Fruit fly (Drosophila melanogaster) Kc167 (cell line): ENCODE data around the gene CG8750.

Experiments
- Myc ChIP-seq: fragments of >200 bp; optimal IDR thresholded peaks from 2 replicates; lab custom pipeline; 2017; ENCODE audit warnings: missing external identifiers
- Sin3A ChIP-seq: fragments of >200 bp; optimal IDR thresholded peaks from 2 replicates; lab custom pipeline; 2018; ENCODE audit warnings: missing external identifiers
- h ChIP-seq: fragments of >200 bp; optimal IDR thresholded peaks from 3 replicates; lab custom pipeline; 2018; ENCODE audit warnings: missing external identifiers
- insv ChIP-seq: fragments of >200 bp; optimal IDR thresholded peaks from 3 replicates; lab custom pipeline; 2018; ENCODE audit warnings: missing external identifiers
- psq ChIP-seq: fragments of >200 bp; optimal IDR thresholded peaks from 2 replicates; lab custom pipeline; 2017; ENCODE audit warnings: missing external identifiers
- ttk ChIP-seq: sonication (Bioruptor generic); optimal IDR thresholded peaks from 2 replicates; lab custom pipeline; 2017; ENCODE audit warnings: missing external identifiers

The CG8750 gene

DNA sequence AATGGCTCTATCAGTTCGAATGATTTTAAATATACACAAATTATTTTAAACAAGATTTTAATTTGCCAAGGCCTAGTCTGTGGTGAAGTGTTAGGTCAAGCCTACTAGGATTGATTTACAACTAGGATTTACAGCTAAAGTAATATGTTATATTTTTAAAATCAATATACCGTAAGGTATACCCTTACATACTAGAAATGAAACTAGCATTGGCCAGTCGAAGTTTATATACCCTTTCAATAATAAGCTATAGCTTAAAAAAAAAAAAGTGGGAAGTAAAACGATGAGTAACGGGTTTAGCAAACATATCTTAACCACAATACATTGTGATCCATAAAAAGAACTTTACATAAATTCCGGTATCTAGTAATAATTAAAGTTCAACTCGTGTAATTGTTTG is at the start of gene CG8750:
Gene CG8750 (minus strand): TSS at position 101 of the 400 bp plus-strand sequence.
- TF ChIP-seq Myc (lab: Kevin White, UChicago) = no peak
- TF ChIP-seq ttk (lab: Kevin White, UChicago) = no peak
- no peak for TF ChIP-seq Sin3A (lab: Kevin White, UChicago)
- no peak for TF ChIP-seq h
- no peak for TF ChIP-seq insv (lab: Kevin White, UChicago)
- TF ChIP-seq psq (lab: Kevin White, UChicago) = no peak

DNA sequence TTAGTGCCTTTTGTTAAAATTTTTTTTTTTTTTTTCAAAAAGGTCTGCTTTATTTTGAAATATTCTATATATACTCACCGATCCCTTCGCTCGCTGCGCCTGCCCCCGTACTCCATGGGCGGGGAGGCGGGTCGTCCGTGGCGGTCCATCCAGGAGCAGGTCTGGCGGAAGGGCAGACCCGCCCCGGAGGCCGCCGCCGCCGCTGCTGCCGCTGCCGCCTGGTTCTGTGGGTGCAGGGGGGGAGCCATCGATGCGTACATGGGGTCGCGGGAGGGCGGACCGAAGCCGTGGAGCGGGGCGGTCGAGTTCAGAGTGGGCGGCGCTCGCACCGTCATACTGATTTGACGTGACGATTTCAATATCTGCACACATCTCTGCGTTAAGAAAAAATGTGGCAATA is 44.3 kb upstream of the CG8750 start:
- no peak for TF ChIP-seq ttk (lab: Kevin White, UChicago)
- no peak for TF ChIP-seq Sin3A (lab: Kevin White, UChicago)
- no peak for TF ChIP-seq h
- TF ChIP-seq Myc (lab: Kevin White, UChicago) = no peak
- no peak for TF ChIP-seq insv (lab: Kevin White, UChicago)
- no peak for TF ChIP-seq psq (lab: Kevin White, UChicago)

DNA sequence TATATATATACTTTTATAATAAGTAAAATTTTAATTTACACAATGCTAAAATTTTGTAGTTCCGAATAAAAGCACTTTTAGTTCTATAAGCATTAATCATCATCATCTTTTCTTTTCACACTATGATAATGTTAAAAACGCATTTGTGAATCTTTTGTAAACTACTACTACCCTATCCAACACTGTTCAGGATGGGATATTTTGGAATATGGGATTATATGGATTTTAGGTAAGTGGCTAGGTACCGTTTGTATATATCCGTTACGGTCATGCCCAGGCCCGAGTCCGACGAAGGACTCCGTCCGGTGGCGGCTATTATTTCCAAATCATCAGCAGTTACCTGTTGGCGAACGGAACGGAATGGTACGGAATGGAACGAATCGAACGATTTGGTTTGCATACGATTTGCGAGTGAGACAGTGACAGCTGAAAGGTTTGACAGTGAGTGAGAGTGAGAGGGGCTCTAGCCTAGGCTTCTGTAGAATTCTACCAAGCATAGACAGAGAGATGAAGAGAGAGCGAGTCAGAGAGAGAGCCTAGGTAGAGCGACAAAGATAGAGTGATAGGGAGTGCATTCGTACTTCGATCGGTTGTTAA is 41.7 kb upstream of the CG8750 start:
- no peak for TF ChIP-seq Myc (lab: Kevin White, UChicago)

DNA sequence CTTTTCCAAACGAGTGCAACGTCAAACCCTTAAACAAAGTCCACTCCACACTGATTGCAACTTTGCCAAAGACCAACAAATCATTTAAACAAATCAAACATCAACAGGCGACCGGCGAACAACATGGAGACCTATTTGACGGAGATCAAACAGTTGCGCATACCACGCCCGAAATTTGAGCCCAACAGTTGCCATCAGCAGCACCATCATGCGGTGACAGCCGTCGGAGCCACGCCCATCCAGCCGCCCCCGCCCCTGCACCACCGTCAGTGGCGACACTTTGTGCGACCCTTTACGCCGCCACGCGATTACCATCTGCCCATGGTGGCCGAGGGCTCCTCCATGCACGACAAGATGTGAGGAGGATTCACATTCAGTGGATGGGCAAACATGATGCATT is 39.7 kb upstream of the CG8750 start:
- TF ChIP-seq ttk (lab: Kevin White, UChicago) = no peak
- no peak for TF ChIP-seq Myc (lab: Kevin White, UChicago)
- no peak for TF ChIP-seq h
- TF ChIP-seq psq (lab: Kevin White, UChicago) = no peak
- TF ChIP-seq insv (lab: Kevin White, UChicago) = no peak
- no peak for TF ChIP-seq Sin3A (lab: Kevin White, UChicago)

DNA sequence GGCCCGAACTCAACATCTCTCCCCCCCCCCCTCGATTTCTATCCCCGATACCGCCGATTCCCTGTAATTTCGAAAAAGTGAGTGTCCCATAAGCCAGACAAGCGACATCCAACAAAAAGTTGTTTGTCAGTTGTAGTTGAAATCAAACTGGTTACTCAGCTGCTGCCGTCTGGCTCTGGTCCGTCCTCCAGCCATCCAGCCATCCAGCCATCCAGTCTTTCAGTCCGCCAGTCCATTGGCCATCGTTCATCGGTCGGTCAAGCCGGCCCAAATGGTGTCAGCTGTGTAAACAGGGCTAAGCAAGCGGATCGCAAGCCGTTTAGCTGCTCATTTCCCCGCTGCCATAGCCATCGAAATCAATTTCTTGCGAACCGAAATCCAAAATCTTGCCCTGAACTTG is 38.7 kb upstream of the CG8750 start:
- TF ChIP-seq Sin3A (lab: Kevin White, UChicago) (no peak), Myc (lab: Kevin White, UChicago) (no peak)

DNA sequence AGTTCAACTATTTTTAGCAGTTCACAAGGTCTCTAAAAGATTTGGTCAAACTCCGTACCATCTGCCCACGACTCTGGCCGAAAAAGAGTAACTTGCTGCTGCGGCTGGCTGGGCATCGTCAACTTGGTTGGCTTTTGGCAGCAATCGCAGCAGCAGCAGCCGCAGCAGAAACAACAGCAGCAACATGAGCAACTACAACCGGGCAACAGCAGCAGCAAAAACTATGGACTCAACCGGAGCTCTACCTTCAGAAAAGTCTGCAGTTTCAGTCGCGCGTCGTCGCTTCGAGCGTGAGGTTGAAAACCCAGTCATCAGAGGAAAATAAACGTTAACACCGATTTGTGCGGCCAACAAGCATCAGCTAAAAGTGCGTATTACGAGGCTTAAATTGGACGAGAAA is 35.9 kb upstream of the CG8750 start, which contains the start of gene CG13737:
Gene CG13737 (plus strand): TSS at position 266 of the 400 bp plus-strand sequence.
- TF ChIP-seq ttk (lab: Kevin White, UChicago) (no peak), psq (lab: Kevin White, UChicago) (no peak), Myc (lab: Kevin White, UChicago) (no peak), insv (lab: Kevin White, UChicago) (no peak), Sin3A (lab: Kevin White, UChicago) (no peak), h (no peak)

DNA sequence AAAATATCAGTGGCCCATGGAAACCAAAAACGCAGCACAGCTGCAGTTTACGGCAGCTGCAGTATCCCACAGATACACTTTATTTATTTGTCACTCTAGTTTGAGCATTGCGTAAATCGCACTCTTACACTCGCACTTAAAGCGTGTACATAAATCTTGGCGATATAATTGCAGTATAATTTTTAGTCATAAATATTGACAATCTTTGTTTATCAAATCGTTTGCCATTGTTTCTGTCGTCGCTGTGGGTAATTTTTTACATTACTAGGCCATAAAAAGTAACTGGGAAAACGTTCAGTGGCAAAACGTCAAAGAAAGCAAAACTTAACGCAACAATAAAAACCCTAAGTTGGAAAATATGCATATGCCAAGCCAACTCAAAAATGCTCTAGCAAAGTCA is 35.1 kb upstream of the CG8750 start:
- TF ChIP-seq psq (lab: Kevin White, UChicago) (no peak), Myc (lab: Kevin White, UChicago) (no peak), h (no peak), insv (lab: Kevin White, UChicago) (no peak), ttk (lab: Kevin White, UChicago) (no peak), Sin3A (lab: Kevin White, UChicago) (no peak)

DNA sequence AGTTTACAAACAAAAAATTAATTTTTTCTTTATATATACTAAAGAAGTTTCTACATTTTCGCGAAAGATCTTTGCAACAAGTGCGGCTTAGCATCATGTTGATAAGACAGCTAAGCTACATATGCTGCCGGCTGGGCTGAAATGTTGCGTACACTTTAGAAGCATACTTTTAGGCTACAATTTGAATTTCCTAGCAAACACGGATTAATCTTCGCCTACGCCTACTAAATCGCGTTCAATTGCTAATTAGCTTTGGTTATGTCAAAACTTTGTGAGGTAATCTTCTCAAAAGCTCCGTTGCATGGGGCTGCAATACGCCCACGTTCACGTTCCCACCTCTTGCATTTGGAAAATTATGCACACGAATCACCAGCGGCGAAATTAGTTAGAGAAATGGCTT is 34.1 kb upstream of the CG8750 start:
- TF ChIP-seq psq (lab: Kevin White, UChicago) = no peak
- no peak for TF ChIP-seq ttk (lab: Kevin White, UChicago)
- TF ChIP-seq Myc (lab: Kevin White, UChicago) = no peak
- no peak for TF ChIP-seq Sin3A (lab: Kevin White, UChicago)
- TF ChIP-seq insv (lab: Kevin White, UChicago) = no peak
- TF ChIP-seq h = no peak

DNA sequence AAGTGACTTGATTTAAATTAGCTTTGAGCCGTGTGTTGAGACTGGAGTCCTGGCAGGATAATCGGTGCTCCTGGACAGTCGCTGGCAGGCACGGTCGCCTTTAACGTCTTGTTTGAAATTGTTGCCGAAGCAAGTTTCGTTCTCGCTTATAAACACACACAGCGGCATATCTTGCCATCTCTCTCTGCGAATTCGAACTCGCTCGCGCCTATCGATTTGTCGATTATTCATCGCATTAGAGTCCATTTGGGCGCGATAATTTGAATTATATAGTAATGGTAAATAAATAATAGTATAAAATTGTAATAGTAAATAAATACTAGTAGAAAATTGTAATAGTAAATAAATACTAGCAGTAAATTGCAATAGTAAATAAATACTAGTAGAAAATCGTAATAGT is 24.0 kb upstream of the CG8750 start, which contains the start of gene CG8745:
Gene CG8745 (minus strand): TSS at position 126 of the 400 bp plus-strand sequence.
- TF ChIP-seq psq (lab: Kevin White, UChicago) (no peak), h (no peak), insv (lab: Kevin White, UChicago) (no peak), Sin3A (lab: Kevin White, UChicago) (no peak), ttk (lab: Kevin White, UChicago) (no peak), Myc (lab: Kevin White, UChicago) (no peak)

DNA sequence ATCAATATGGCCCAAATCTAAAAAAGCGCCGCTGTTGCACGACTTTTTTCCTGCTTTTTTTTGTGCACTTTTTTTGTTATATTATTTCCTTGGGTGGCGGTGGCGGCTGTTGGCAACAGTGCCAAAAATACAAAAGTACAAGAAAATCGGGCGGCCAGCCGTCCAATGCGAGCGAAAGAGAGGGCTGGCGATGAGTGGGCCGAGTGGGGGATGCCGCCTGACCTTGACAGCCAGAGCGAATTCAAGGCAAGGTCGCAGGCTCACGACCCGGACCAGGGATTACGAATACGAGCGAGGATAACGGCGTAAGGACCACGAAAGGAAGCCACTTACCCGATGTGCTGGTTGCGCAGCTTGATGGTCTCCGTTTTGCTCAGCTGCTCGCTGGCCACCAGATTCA is 23.5 kb upstream of the CG8750 start:
- no peak for TF ChIP-seq insv (lab: Kevin White, UChicago)
- no peak for TF ChIP-seq Myc (lab: Kevin White, UChicago)
- TF ChIP-seq ttk (lab: Kevin White, UChicago) = no peak
- no peak for TF ChIP-seq psq (lab: Kevin White, UChicago)
- TF ChIP-seq h = no peak
- TF ChIP-seq Sin3A (lab: Kevin White, UChicago) = no peak

DNA sequence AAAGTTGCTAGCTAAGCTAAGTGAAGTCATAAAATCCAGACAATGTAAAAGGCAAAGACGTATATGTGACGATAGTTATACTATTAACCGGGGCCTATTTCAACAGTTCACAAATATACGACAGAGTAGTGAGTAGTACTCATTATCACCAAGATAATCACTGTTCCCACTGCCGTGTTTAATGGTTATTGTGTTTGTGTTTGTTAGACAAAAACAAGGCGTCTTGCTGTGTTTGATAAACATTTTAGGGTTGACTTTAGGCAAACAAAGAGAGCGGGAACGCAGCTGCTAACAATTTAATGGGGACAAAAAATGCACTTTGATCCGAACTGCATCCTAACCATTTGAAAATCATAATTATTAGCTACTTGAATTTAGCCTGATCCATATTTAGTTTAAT is 22.7 kb upstream of the CG8750 start:
- no peak for TF ChIP-seq Sin3A (lab: Kevin White, UChicago)
- TF ChIP-seq ttk (lab: Kevin White, UChicago) = no peak
- TF ChIP-seq Myc (lab: Kevin White, UChicago) = no peak
- no peak for TF ChIP-seq h
- TF ChIP-seq psq (lab: Kevin White, UChicago) = no peak
- no peak for TF ChIP-seq insv (lab: Kevin White, UChicago)

DNA sequence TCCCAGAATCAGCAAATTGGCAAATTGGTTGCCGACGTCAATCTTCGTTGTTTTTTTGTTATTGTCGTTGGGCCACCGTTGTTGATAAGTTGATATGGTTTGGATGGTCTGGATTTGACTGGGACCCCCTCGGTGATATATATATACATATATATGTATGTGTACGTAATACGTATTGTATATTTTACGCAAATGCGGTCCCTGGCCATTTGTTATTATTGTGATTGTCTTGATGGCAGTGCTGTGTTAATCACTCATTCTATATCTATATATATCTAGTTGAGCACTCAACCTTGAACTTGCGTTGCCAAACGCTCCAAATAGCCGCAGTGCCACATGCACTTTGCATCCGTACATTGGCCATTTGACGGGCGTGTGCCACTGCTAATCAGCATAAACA is 21.8 kb upstream of the CG8750 start:
- TF ChIP-seq h (no peak), psq (lab: Kevin White, UChicago) (no peak), ttk (lab: Kevin White, UChicago) (no peak), insv (lab: Kevin White, UChicago) (no peak), Sin3A (lab: Kevin White, UChicago) (no peak), Myc (lab: Kevin White, UChicago) (no peak)
